Fruit fly (Drosophila melanogaster) whole organism, wandering third instar larva: ENCODE data around the gene cup.

Source experiments
- Abd-B ChIP-seq: fragments of >200 bp; optimal IDR thresholded peaks from 2 replicates; lab custom pipeline; 2017; ENCODE audit warnings: missing biosample characterization, missing genetic modification characterization
- CG32264 ChIP-seq: fragments of 200-800 bp; sonication (Bioruptor generic); optimal IDR thresholded peaks from 2 replicates; lab custom pipeline; 2016; ENCODE audit warnings: missing biosample characterization, missing genetic modification characterization
- Dfd ChIP-seq: fragments of >200 bp; optimal IDR thresholded peaks from 2 replicates; lab custom pipeline; 2017; ENCODE audit warnings: missing biosample characterization, missing genetic modification characterization
- Dif ChIP-seq: fragments of 200-275, 200-300 bp; sonication (Bioruptor generic); optimal IDR thresholded peaks from 2 replicates; lab custom pipeline; 2018; ENCODE audit warnings: missing biosample characterization, missing genetic modification characterization; ENCODE audit not compliant: partially characterized antibody
- HLH106 ChIP-seq: fragments of 200-800 bp; optimal IDR thresholded peaks from 3 replicates; lab custom pipeline; 2019; ENCODE audit warnings: missing biosample characterization, mild to moderate bottlenecking, missing genetic modification characterization, moderate library complexity
- Hnf4 ChIP-seq: fragments of 200-800 bp; sonication (Bioruptor generic); optimal IDR thresholded peaks from 2 replicates; lab custom pipeline; 2016; ENCODE audit warnings: missing biosample characterization, mild to moderate bottlenecking, missing genetic modification characterization
- Hr78 ChIP-seq: fragments of >200 bp; optimal IDR thresholded peaks from 2 replicates; lab custom pipeline; 2017; ENCODE audit warnings: missing biosample characterization, missing genetic modification characterization
- Hr83 ChIP-seq: fragments of 200-300 bp; sonication (Bioruptor generic); optimal IDR thresholded peaks from 2 replicates; lab custom pipeline; 2016; ENCODE audit warnings: missing biosample characterization, mild to moderate bottlenecking, missing genetic modification characterization, moderate library complexity; ENCODE audit not compliant: poor library complexity, severe bottlenecking
- Mio ChIP-seq: sonication (Bioruptor generic); optimal IDR thresholded peaks from 2 replicates; lab custom pipeline; 2016; ENCODE audit warnings: missing biosample characterization, missing genetic modification characterization
- Myc ChIP-seq: fragments of >200 bp; optimal IDR thresholded peaks from 2 replicates; lab custom pipeline; 2017
- N ChIP-seq: fragments of >200 bp; optimal IDR thresholded peaks from 2 replicates; lab custom pipeline; 2018; ENCODE audit warnings: missing biosample characterization, missing external identifiers, missing genetic modification characterization
- Rel ChIP-seq, 2 experiments: fragments of 200-800 bp; sonication (Bioruptor generic) in 1 of 2; optimal IDR thresholded peaks; 2 replicates in 1 of 2; 3 replicates in 1 of 2; lab custom pipeline; 2016 to 2019; ENCODE audit warnings: mild to moderate bottlenecking in 2 of 2, missing biosample characterization in 2 of 2, missing genetic modification characterization in 2 of 2, moderate library complexity in 1 of 2
- Sp1 ChIP-seq: fragments of 200-800 bp; sonication (Bioruptor generic); optimal IDR thresholded peaks from 3 replicates; lab custom pipeline; 2019; ENCODE audit warnings: missing biosample characterization, mild to moderate bottlenecking, missing genetic modification characterization, moderate library complexity
- Vsx2 ChIP-seq: fragments of 200-300, 225-300 bp; sonication (Bioruptor generic); optimal IDR thresholded peaks from 2 replicates; lab custom pipeline; 2018; ENCODE audit warnings: missing biosample characterization, missing genetic modification characterization; ENCODE audit not compliant: partially characterized antibody
- br ChIP-seq: fragments of 200-800 bp; sonication (Bioruptor generic); optimal IDR thresholded peaks from 2 replicates; lab custom pipeline; 2016; ENCODE audit warnings: missing biosample characterization, missing genetic modification characterization
- dl ChIP-seq, 2 experiments: fragments of 175-275, 200-275 bp in 1 of 2; fragments of 200-275 bp in 1 of 2; sonication (Bioruptor generic); optimal IDR thresholded peaks; lab custom pipeline; 2018; ENCODE audit warnings: mild to moderate bottlenecking in 2 of 2, missing biosample characterization in 2 of 2, missing genetic modification characterization in 2 of 2, moderate library complexity in 2 of 2; ENCODE audit not compliant: partially characterized antibody in 2 of 2, insufficient read depth in 1 of 2
- dmrt93B ChIP-seq: fragments of 200-800 bp; sonication (Bioruptor generic); optimal IDR thresholded peaks from 2 replicates; lab custom pipeline; 2018; ENCODE audit warnings: missing biosample characterization, mild to moderate bottlenecking, missing genetic modification characterization
- dsf ChIP-seq: sonication (Bioruptor generic); optimal IDR thresholded peaks from 2 replicates; lab custom pipeline; 2016; ENCODE audit warnings: missing biosample characterization, missing genetic modification characterization, borderline replicate concordance
- ey ChIP-seq: fragments of 200-800 bp; sonication (Bioruptor generic); optimal IDR thresholded peaks from 2 replicates; lab custom pipeline; 2016; ENCODE audit warnings: missing biosample characterization, missing genetic modification characterization
- foxo ChIP-seq, 2 experiments: fragments of 200-800 bp; sonication (Bioruptor generic); optimal IDR thresholded peaks; 2 replicates in 1 of 2; 3 replicates in 1 of 2; lab custom pipeline; 2016 to 2017; ENCODE audit warnings: missing biosample characterization in 2 of 2, missing genetic modification characterization in 2 of 2
- fru ChIP-seq: fragments of 200-800 bp; sonication (Bioruptor generic); optimal IDR thresholded peaks from 3 replicates; lab custom pipeline; 2016; ENCODE audit warnings: missing biosample characterization, mild to moderate bottlenecking, missing genetic modification characterization
- h ChIP-seq: fragments of 200-800 bp; sonication (Bioruptor generic); optimal IDR thresholded peaks from 3 replicates; lab custom pipeline; 2016; ENCODE audit warnings: missing biosample characterization, mild to moderate bottlenecking, missing genetic modification characterization
- jim ChIP-seq: fragments of 175-275, 200-325 bp; sonication (Bioruptor generic); optimal IDR thresholded peaks from 2 replicates; lab custom pipeline; 2016; ENCODE audit warnings: missing biosample characterization, mild to moderate bottlenecking, missing genetic modification characterization
- lola ChIP-seq: fragments of >200 bp; optimal IDR thresholded peaks from 2 replicates; lab custom pipeline; 2017; ENCODE audit warnings: missing biosample characterization, missing genetic modification characterization
- psq ChIP-seq: fragments of 200-800 bp; sonication (Bioruptor generic); optimal IDR thresholded peaks from 3 replicates; lab custom pipeline; 2017; ENCODE audit warnings: missing biosample characterization, mild to moderate bottlenecking, missing genetic modification characterization, moderate library complexity
- rgr ChIP-seq: fragments of 200-800 bp; sonication (Bioruptor generic); optimal IDR thresholded peaks from 3 replicates; lab custom pipeline; 2016; ENCODE audit warnings: missing biosample characterization, mild to moderate bottlenecking, missing genetic modification characterization
- sage ChIP-seq: fragments of 200-800 bp; sonication (Bioruptor generic); optimal IDR thresholded peaks from 2 replicates; lab custom pipeline; 2016; ENCODE audit warnings: missing biosample characterization, mild to moderate bottlenecking, missing genetic modification characterization
- sv ChIP-seq: fragments of 200-800 bp; sonication (Bioruptor generic); optimal IDR thresholded peaks from 3 replicates; lab custom pipeline; 2016; ENCODE audit warnings: missing biosample characterization, missing genetic modification characterization
- usp ChIP-seq: fragments of >200 bp; optimal IDR thresholded peaks from 2 replicates; lab custom pipeline; 2017; ENCODE audit warnings: missing biosample characterization, missing genetic modification characterization
- woc ChIP-seq: sonication (Bioruptor generic); optimal IDR thresholded peaks from 2 replicates; lab custom pipeline; 2016; ENCODE audit warnings: missing biosample characterization, mild to moderate bottlenecking, missing genetic modification characterization

Gene cup

DNA sequence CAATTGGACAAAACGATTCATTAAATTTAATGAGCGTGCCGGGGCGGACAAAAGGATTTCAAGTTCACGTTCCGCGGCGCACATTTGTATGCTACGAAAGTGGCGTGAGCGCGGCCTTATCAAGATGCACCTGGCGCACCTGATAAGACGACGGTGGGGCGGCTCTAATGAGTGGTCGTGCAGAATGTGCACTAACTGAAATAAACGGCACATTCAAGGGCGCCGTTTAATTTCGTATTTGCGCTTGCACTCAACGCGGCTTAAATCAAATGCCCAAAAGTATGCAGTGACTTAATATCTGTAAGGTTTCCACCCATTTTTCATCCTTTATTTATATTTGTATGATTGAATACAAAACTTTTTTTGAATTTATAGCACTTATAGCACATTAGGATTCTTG is 53.5 kb downstream of the cup start:
- peak; percentile 35 for TF ChIP-seq N (GFP tag; lab: Kevin White, UChicago)
- no peak for TF ChIP-seq dmrt93B (GFP tag; lab: Kevin White, UChicago)
- no peak for TF ChIP-seq Hr83 (GFP tag; lab: Kevin White, UChicago)
- TF ChIP-seq fru (GFP tag; lab: Kevin White, UChicago), result no peak
- no peak for TF ChIP-seq Hnf4 (GFP tag; lab: Kevin White, UChicago)
- TF ChIP-seq Myc (lab: Kevin White, UChicago), result peak; percentile 70
- no peak for TF ChIP-seq lola (GFP tag; lab: Kevin White, UChicago)
- TF ChIP-seq Rel (GFP tag; optimal IDR thresholded peaks at IDR 0.05; lab: Kevin White, UChicago), result no peak
- TF ChIP-seq Rel (tag; optimal IDR thresholded peaks at IDR 0.05; lab: Kevin White, UChicago), result no peak
- TF ChIP-seq woc (GFP tag; lab: Kevin White, UChicago), result no peak
- TF ChIP-seq, all 38 proteins: peak for 2

DNA sequence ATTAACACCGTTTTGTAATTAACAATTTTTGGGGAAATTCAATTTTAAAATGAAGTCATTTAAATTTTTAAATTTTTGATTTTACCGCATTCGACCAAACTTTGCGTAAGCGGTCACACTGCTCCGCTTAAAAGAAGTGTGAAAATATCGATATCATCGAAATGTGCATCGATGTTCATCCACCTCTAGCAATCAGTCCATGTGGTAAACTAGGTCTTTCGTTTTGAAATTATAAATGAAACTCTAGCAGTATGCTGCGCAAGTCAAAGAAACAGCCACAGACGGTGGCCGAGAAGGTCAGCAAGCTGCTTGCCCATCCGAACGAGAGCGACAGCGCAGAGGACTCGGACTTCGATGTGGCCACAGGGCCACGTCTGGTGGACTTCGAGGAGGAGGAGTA is 54.0 kb downstream of the cup start, which contains the start of gene Aatf:
Aatf (plus strand) TSS at position 166 of the 400 bp plus-strand sequence.
- TF ChIP-seq usp (GFP tag; lab: Kevin White, UChicago), result no peak
- TF ChIP-seq dmrt93B (GFP tag; lab: Kevin White, UChicago), result no peak
- no peak for TF ChIP-seq sage
- TF ChIP-seq Mio (GFP tag; lab: Kevin White, UChicago), result no peak
- no peak for TF ChIP-seq h (GFP tag; lab: Kevin White, UChicago)
- TF ChIP-seq ey (GFP tag; lab: Kevin White, UChicago), result no peak

DNA sequence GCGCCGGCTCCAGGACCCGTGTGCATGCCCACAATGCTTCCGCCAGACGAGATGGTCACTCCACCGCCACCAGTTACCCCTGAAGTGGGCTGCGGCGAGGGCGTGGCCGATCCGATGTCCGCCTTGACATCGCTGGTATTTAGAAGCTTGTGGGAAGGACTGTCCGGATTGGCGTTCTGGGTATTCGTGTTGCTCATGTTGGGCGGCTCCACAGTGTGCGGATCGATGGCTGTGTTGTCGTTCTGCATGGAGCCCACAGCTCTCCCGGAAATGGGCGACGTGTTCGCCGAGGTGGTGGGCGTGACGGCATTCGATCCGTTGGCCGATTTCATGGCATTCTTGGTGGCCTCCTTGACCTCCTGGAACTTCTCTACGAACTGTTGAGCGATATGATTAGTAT is 58.2 kb downstream of the cup start:
- TF ChIP-seq Myc (lab: Kevin White, UChicago) (no peak), woc (GFP tag; lab: Kevin White, UChicago) (no peak), Dfd (GFP tag; lab: Kevin White, UChicago) (no peak), sv (GFP tag; lab: Kevin White, UChicago) (no peak), foxo (GFP tag; optimal IDR thresholded peaks at IDR 0.05; lab: Kevin White, UChicago) (no peak), psq (GFP tag; lab: Kevin White, UChicago) (no peak), br (no peak), Rel (GFP tag; optimal IDR thresholded peaks at IDR 0.05; lab: Kevin White, UChicago) (no peak), Rel (tag; optimal IDR thresholded peaks at IDR 0.05; lab: Kevin White, UChicago) (no peak), Abd-B (GFP tag; lab: Kevin White, UChicago) (no peak), Hnf4 (GFP tag; lab: Kevin White, UChicago) (no peak), Dif (GFP tag; lab: Kevin White, UChicago) (no peak), CG32264 (GFP tag; lab: Kevin White, UChicago) (no peak), HLH106 (no peak), Sp1 (GFP tag; lab: Kevin White, UChicago) (no peak)
- TF ChIP-seq, all 38 proteins: peak for 0

DNA sequence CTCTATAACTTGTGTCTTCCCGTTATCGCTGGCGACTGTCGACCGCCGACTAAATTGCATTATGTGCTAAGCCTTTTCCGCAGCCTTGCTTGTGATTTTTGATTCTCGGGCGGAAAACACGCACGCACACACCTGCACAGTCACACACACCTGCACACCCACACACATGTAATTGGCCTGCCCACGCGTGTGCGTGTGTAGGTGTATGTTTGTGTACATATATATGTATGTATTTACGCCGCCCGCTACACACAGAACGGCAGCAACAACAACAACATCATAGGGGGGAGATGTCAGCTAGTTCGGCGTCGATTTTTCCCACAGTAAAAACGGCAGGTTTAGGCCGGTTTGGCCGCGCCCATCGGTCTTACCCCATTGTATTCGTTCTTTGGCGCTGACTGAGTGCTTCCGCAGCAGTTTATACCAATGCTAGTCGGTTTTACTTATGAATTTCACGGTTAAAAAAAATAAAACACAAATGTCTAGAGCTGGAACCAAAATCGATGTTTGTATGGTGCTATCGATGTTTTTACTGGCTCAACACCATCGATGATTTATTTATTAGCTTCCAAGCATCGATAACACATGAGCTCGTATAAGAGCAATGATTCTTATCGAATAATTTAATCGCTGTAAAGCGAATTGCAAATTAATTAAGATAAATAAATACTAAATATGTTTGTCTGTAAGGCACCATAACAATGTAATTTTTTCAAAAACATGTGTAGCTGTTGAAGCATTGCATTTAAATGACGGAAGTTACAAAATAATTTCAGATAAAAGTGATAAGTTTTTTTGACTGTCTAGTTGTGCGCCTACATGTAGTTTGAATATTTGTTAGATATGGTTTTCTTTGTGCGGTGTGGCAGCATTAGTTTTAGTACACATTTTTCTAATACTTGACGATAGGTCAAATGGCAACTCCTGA is 59.6 kb downstream of the cup start, which contains the start of gene homer:
homer (minus strand) TSS at position 538 of the 928 bp plus-strand sequence.
- TF ChIP-seq fru (GFP tag; lab: Kevin White, UChicago) (peak; percentile 14), br (peak; percentile 13), dsf (GFP tag; lab: Kevin White, UChicago) (peak; percentile 0), Hr78 (GFP tag; lab: Kevin White, UChicago) (no peak), foxo (GFP tag; optimal IDR thresholded peaks at IDR 0.05; lab: Kevin White, UChicago) (no peak), h (GFP tag; lab: Kevin White, UChicago) (peak; percentile 44), HLH106 (no peak), sv (GFP tag; lab: Kevin White, UChicago) (no peak), sage (peak; percentile 39), Vsx2 (GFP tag; lab: Kevin White, UChicago) (peak; percentile 82), woc (GFP tag; lab: Kevin White, UChicago) (no peak), jim (no peak), dl (GFP tag; optimal IDR thresholded peaks at IDR 0.05; lab: Kevin White, UChicago; ENCODE audit: insufficient read depth in 1 of 2, partially characterized antibody in 2 of 2) (no peak), N (GFP tag; lab: Kevin White, UChicago) (no peak), Hr83 (GFP tag; lab: Kevin White, UChicago) (peak; percentile 48), lola (GFP tag; lab: Kevin White, UChicago) (no peak), rgr (GFP tag; lab: Kevin White, UChicago) (peak; percentile 41)
